Worm (Caenorhabditis elegans) whole organism, L1 larva: ENCODE results near the gene F56D2.2.
A peak's percentile ranks its signal among the peaks of the same experiment; 100 is the strongest.

Source experiments
- C16A3.4 ChIP-seq: fragments of 150-350 bp; optimal IDR thresholded peaks from 2 replicates; lab custom pipeline; 2014; ENCODE audit warnings: missing biosample characterization, missing genetic modification characterization
- C34B4.2 ChIP-seq: sonication (generic microtip); optimal IDR thresholded peaks from 2 replicates; lab custom pipeline; 2017; ENCODE audit warnings: mild to moderate bottlenecking, missing genetic modification characterization, missing compliant biosample characterization
- Y116A8C.19 ChIP-seq: sonication (generic microtip); optimal IDR thresholded peaks from 2 replicates; lab custom pipeline; 2016; ENCODE audit warnings: missing compliant biosample characterization, missing genetic modification characterization, borderline replicate concordance
- aha-1 ChIP-seq: fragments of 150-350 bp; optimal IDR thresholded peaks from 2 replicates; lab custom pipeline; 2014; ENCODE audit warnings: missing biosample characterization, missing genetic modification characterization
- alr-1 ChIP-seq: fragments of 200-800 bp; sonication (Bioruptor generic); optimal IDR thresholded peaks from 2 replicates; lab custom pipeline; 2018; ENCODE audit warnings: borderline replicate concordance, mild to moderate bottlenecking, missing genetic modification characterization, missing compliant biosample characterization
- ama-1 ChIP-seq: fragments of 150-350 bp; optimal IDR thresholded peaks from 2 replicates; lab custom pipeline; 2014
- blmp-1 ChIP-seq: fragments of 150-350 bp; optimal IDR thresholded peaks from 2 replicates; lab custom pipeline; 2014; ENCODE audit warnings: missing biosample characterization, missing genetic modification characterization
- ceh-63 ChIP-seq: fragments of 200-800 bp; sonication (Bioruptor generic); optimal IDR thresholded peaks from 2 replicates; lab custom pipeline; 2018; ENCODE audit warnings: mild to moderate bottlenecking, missing genetic modification characterization, missing compliant biosample characterization
- dpl-1 ChIP-seq, 3 experiments: fragments of 150-350 bp in 2 of 3; sonication (generic microtip) in 1 of 3; optimal IDR thresholded peaks; 2 replicates each; lab custom pipeline; 2014 to 2017; ENCODE audit warnings: missing biosample characterization in 3 of 3, missing genetic modification characterization in 3 of 3, missing genetic modification reagents in 3 of 3
- efl-1 ChIP-seq, 4 experiments: fragments of 150-350 bp; optimal IDR thresholded peaks in 3 of 4; peaks in 1 of 4; 1 replicate in 1 of 4; 2 replicates in 3 of 4; lab custom pipeline; 2014; ENCODE audit warnings: missing biosample characterization in 2 of 4, missing genetic modification characterization in 2 of 4, missing genetic modification reagents in 2 of 4
- egl-13 ChIP-seq: sonication (generic microtip); optimal IDR thresholded peaks from 2 replicates; lab custom pipeline; 2016; ENCODE audit warnings: missing genotype, missing genetic modification reagents, missing genetic modification characterization, missing compliant biosample characterization
- elt-2 ChIP-seq: sonication (generic microtip); optimal IDR thresholded peaks from 2 replicates; lab custom pipeline; 2016; ENCODE audit warnings: missing genetic modification characterization, mild to moderate bottlenecking, inconsistent platforms, missing compliant biosample characterization, missing genetic modification reagents
- elt-3 ChIP-seq, 6 experiments: fragments of 150-350 bp in 1 of 6; sonication (generic microtip); optimal IDR thresholded peaks; 2 replicates each; lab custom pipeline; 2017 to 2018; ENCODE audit warnings: missing biosample characterization in 6 of 6, missing genetic modification characterization in 6 of 6, inconsistent platforms in 1 of 6
- ets-5 ChIP-seq: fragments of 200-800 bp; sonication (Bioruptor generic); IDR thresholded peaks from 2 replicates; pipeline ENCODE4 v1.3.6; 2022; ENCODE audit warnings: missing genetic modification characterization, missing compliant biosample characterization
- fos-1 ChIP-seq: fragments of 150-350 bp; optimal IDR thresholded peaks from 2 replicates; lab custom pipeline; 2014; ENCODE audit warnings: missing biosample characterization, missing genetic modification characterization
- grh-1 ChIP-seq: fragments of 200-800 bp; sonication (Bioruptor generic); IDR thresholded peaks from 2 replicates; pipeline ENCODE4 v1.3.6; 2022; ENCODE audit warnings: missing genetic modification reagents, missing genetic modification characterization, missing compliant biosample characterization
- hpl-2 ChIP-seq: fragments of 150-350 bp; optimal IDR thresholded peaks from 2 replicates; lab custom pipeline; 2014; ENCODE audit warnings: missing biosample characterization, missing genetic modification reagents, missing genetic modification characterization
- irx-1 ChIP-seq: sonication (generic microtip); optimal IDR thresholded peaks from 2 replicates; lab custom pipeline; 2016; ENCODE audit warnings: missing genetic modification characterization, missing compliant biosample characterization
- isw-1 ChIP-seq: fragments of 200-800 bp; sonication (Bioruptor generic); IDR thresholded peaks from 2 replicates; pipeline ENCODE4 v1.3.6; 2022; ENCODE audit warnings: missing genetic modification characterization, missing compliant biosample characterization
- jun-1 ChIP-seq: fragments of 150-350 bp; optimal IDR thresholded peaks from 2 replicates; lab custom pipeline; 2014; ENCODE audit warnings: missing biosample characterization, missing genetic modification reagents, missing genetic modification characterization
- lin-14 ChIP-seq: fragments of 200-800 bp; sonication (Bioruptor generic); optimal IDR thresholded peaks from 2 replicates; lab custom pipeline; 2018; ENCODE audit warnings: mild to moderate bottlenecking, missing genetic modification characterization, moderate library complexity, missing compliant biosample characterization
- lin-15B ChIP-seq: fragments of 150-350 bp; sonication (generic microtip); optimal IDR thresholded peaks from 3 replicates; lab custom pipeline; 2014; ENCODE audit warnings: missing biosample characterization, missing genetic modification characterization
- lin-35 ChIP-seq, 2 experiments: fragments of 150-350 bp; optimal IDR thresholded peaks; 2 replicates each; lab custom pipeline; 2014; ENCODE audit warnings: missing biosample characterization in 2 of 2, missing genetic modification characterization in 2 of 2, missing genetic modification reagents in 2 of 2
- lsy-2 ChIP-seq, 2 experiments: fragments of 150-350 bp; optimal IDR thresholded peaks; 2 replicates each; lab custom pipeline; 2014; ENCODE audit warnings: missing biosample characterization in 2 of 2, missing genetic modification characterization in 2 of 2
- mab-9 ChIP-seq: fragments of 200-800 bp; sonication (Bioruptor generic); IDR thresholded peaks from 2 replicates; pipeline ENCODE4 v1.3.6; 2022; ENCODE audit warnings: missing genetic modification reagents, missing genetic modification characterization, missing compliant biosample characterization
- mep-1 ChIP-seq: fragments of 150-350 bp; optimal IDR thresholded peaks from 2 replicates; lab custom pipeline; 2014; ENCODE audit warnings: missing biosample characterization, missing genetic modification characterization
- nhr-20 ChIP-seq: sonication (generic microtip); optimal IDR thresholded peaks from 2 replicates; lab custom pipeline; 2016; ENCODE audit warnings: mild to moderate bottlenecking, missing genetic modification characterization, missing compliant biosample characterization
- nhr-28 ChIP-seq: fragments of 150-350 bp; optimal IDR thresholded peaks from 2 replicates; lab custom pipeline; 2014; ENCODE audit warnings: missing biosample characterization, missing genetic modification characterization
- nhr-71 ChIP-seq: sonication (generic microtip); optimal IDR thresholded peaks from 2 replicates; lab custom pipeline; 2016; ENCODE audit warnings: mild to moderate bottlenecking, missing genetic modification characterization, moderate library complexity, missing compliant biosample characterization
- nhr-84 ChIP-seq: sonication (generic microtip); optimal IDR thresholded peaks from 2 replicates; lab custom pipeline; 2017; ENCODE audit warnings: missing biosample characterization, missing genetic modification characterization
- nhr-85 ChIP-seq: sonication (generic microtip); peaks from one replicate; lab custom pipeline; 2016; ENCODE audit warnings: missing genetic modification characterization, inconsistent platforms, missing compliant biosample characterization
- nhr-90 ChIP-seq: sonication (generic microtip); optimal IDR thresholded peaks from 2 replicates; lab custom pipeline; 2016; ENCODE audit warnings: mild to moderate bottlenecking, missing genetic modification characterization, missing compliant biosample characterization; ENCODE audit not compliant: poor library complexity
- pax-3 ChIP-seq: fragments of 200-800 bp; sonication (Bioruptor generic); optimal IDR thresholded peaks from 2 replicates; lab custom pipeline; 2018; ENCODE audit warnings: mild to moderate bottlenecking, missing genetic modification characterization, moderate library complexity, missing compliant biosample characterization
- pqm-1 ChIP-seq: sonication (generic microtip); optimal IDR thresholded peaks from 3 replicates; lab custom pipeline; 2017; ENCODE audit warnings: missing biosample characterization, missing genetic modification characterization
- rnt-1 ChIP-seq: sonication (generic microtip); optimal IDR thresholded peaks from 2 replicates; lab custom pipeline; 2016; ENCODE audit warnings: mild to moderate bottlenecking, missing genetic modification characterization, moderate library complexity, missing compliant biosample characterization
- snpc-4 ChIP-seq: fragments of 150-350 bp; optimal IDR thresholded peaks from 2 replicates; lab custom pipeline; 2014; ENCODE audit warnings: missing biosample characterization, missing genetic modification characterization
- snu-23 ChIP-seq: sonication (generic microtip); optimal IDR thresholded peaks from 2 replicates; lab custom pipeline; 2016; ENCODE audit warnings: missing genetic modification characterization, missing compliant biosample characterization
- sptf-1 ChIP-seq: fragments of 150-350 bp; optimal IDR thresholded peaks from 2 replicates; lab custom pipeline; 2014; ENCODE audit warnings: missing biosample characterization, missing genetic modification characterization
- sup-37 ChIP-seq: fragments of 200-800 bp; sonication (Bioruptor generic); optimal IDR thresholded peaks from 2 replicates; lab custom pipeline; 2018; ENCODE audit warnings: mild to moderate bottlenecking, missing genetic modification characterization, missing compliant biosample characterization
- swsn-7 ChIP-seq: sonication (generic microtip); optimal IDR thresholded peaks from 2 replicates; lab custom pipeline; 2016; ENCODE audit warnings: missing genetic modification characterization, missing compliant biosample characterization
- tlp-1 ChIP-seq: fragments of 150-350 bp; optimal IDR thresholded peaks from 2 replicates; lab custom pipeline; 2014; ENCODE audit warnings: missing biosample characterization, missing genetic modification characterization
- unc-30 ChIP-seq: sonication (generic microtip); optimal IDR thresholded peaks from 2 replicates; lab custom pipeline; 2017; ENCODE audit warnings: missing biosample characterization, missing genetic modification characterization
- xbp-1 ChIP-seq: sonication (generic microtip); optimal IDR thresholded peaks from 2 replicates; lab custom pipeline; 2016; ENCODE audit warnings: missing genetic modification characterization, missing compliant biosample characterization
- ztf-11 ChIP-seq, 2 experiments: sonication (generic microtip); optimal IDR thresholded peaks; 2 replicates each; lab custom pipeline; 2016 to 2017; ENCODE audit warnings: missing genetic modification characterization in 2 of 2, missing biosample characterization in 1 of 2, missing compliant biosample characterization in 1 of 2

Gene F56D2.2

ce11 chrIII:5594350-5594749, 7.3 kb downstream of the F56D2.2 start:
- TF ChIP-seq mep-1 (tag; lab: Kevin White, UChicago), result peak; percentile 53
- peak; percentile 52 for TF ChIP-seq blmp-1
- peak; percentile 23 for TF ChIP-seq nhr-90 (tag; lab: Kevin White, UChicago)
- TF ChIP-seq nhr-20 (tag; lab: Kevin White, UChicago), result peak; percentile 36
- TF ChIP-seq lin-35 (GFP tag; optimal IDR thresholded peaks at IDR 0.05; lab: Kevin White, UChicago), result peak in 1 of 2 experiments; percentile 25
- TF ChIP-seq nhr-28 (tag; lab: Kevin White, UChicago), result no peak
- peak; percentile 71 for TF ChIP-seq nhr-85 (tag; lab: Kevin White, UChicago)
- TF ChIP-seq alr-1 (tag; lab: Kevin White, UChicago), result no peak
- TF ChIP-seq snu-23, result peak; percentile 50
- TF ChIP-seq nhr-71, result peak; percentile 6
- no peak for TF ChIP-seq elt-2 (tag; lab: Kevin White, UChicago)
- TF ChIP-seq jun-1 (tag; lab: Kevin White, UChicago), result no peak
- no peak for TF ChIP-seq egl-13 (tag; lab: Kevin White, UChicago)
- TF ChIP-seq rnt-1 (tag; lab: Kevin White, UChicago), result peak; percentile 12
- no peak for TF ChIP-seq sptf-1 (tag; lab: Kevin White, UChicago)
- TF ChIP-seq elt-3 (tag; optimal IDR thresholded peaks at IDR 0.05; lab: Kevin White, UChicago), result peak in 2 of 6 experiments; percentile 3 to 44
- TF ChIP-seq lin-14 (GFP tag; lab: Kevin White, UChicago), result peak; percentile 59
- TF ChIP-seq hpl-2 (GFP tag; lab: Kevin White, UChicago), result no peak

ce11 chrIII:5595445-5595844, 8.4 kb downstream of the F56D2.2 start, which contains the start of gene ced-6:
TSS of gene ced-6 (plus strand) at chrIII:5595771.
- TF ChIP-seq nhr-71 (no peak), xbp-1 (tag; lab: Kevin White, UChicago) (no peak), irx-1 (tag; lab: Kevin White, UChicago) (no peak), Y116A8C.19 (tag; lab: Kevin White, UChicago) (no peak), grh-1 (GFP tag; lab: Robert Waterston, UW) (no peak), efl-1 (optimal IDR thresholded peaks at IDR 0.05; lab: Kevin White, UChicago) (no peak), efl-1 (GFP tag; optimal IDR thresholded peaks at IDR 0.05 in 1 of 2; lab: Kevin White, UChicago) (peak in 1 of 2 experiments; percentile 72), alr-1 (tag; lab: Kevin White, UChicago) (no peak)

ce11 chrIII:5599958-5600357, 12.9 kb downstream of the F56D2.2 start, which contains the start of gene wdr-37:
TSS of gene wdr-37 (minus strand) at chrIII:5600058.
- no peak for TF ChIP-seq C34B4.2 (tag; lab: Kevin White, UChicago)
- no peak for TF ChIP-seq lin-14 (GFP tag; lab: Kevin White, UChicago)
- TF ChIP-seq lin-15B, result no peak
- TF ChIP-seq pax-3, result no peak
- no peak for TF ChIP-seq tlp-1 (tag; lab: Kevin White, UChicago)
- no peak for TF ChIP-seq mab-9 (GFP tag; lab: Robert Waterston, UW)
- TF ChIP-seq elt-3 (tag; optimal IDR thresholded peaks at IDR 0.05; lab: Kevin White, UChicago), result no peak
- no peak for TF ChIP-seq ets-5 (GFP tag; lab: Robert Waterston, UW)
- no peak for TF ChIP-seq fos-1 (tag; lab: Kevin White, UChicago)
- no peak for TF ChIP-seq lsy-2 (tag; optimal IDR thresholded peaks at IDR 0.05; lab: Kevin White, UChicago)

ce11 chrIII:5601999-5602398, 14.9 kb downstream of the F56D2.2 start:
- TF ChIP-seq egl-13 (tag; lab: Kevin White, UChicago), result no peak
- TF ChIP-seq ceh-63 (GFP tag; lab: Kevin White, UChicago), result no peak
- peak; percentile 66 for TF ChIP-seq lin-14 (GFP tag; lab: Kevin White, UChicago)
- TF ChIP-seq ets-5 (GFP tag; lab: Robert Waterston, UW), result no peak
- TF ChIP-seq pqm-1, result no peak
- peak; percentile 33; the same call in 1 of the 2 replicates for TF ChIP-seq grh-1 (GFP tag; lab: Robert Waterston, UW)
- TF ChIP-seq unc-30 (tag; lab: Kevin White, UChicago), result no peak
- peak in 1 of 2 experiments; percentile 38 for TF ChIP-seq ztf-11 (tag; optimal IDR thresholded peaks at IDR 0.05; lab: Kevin White, UChicago)
- TF ChIP-seq ama-1 (lab: Kevin White, UChicago), result peak; percentile 6
- no peak for TF ChIP-seq isw-1 (GFP tag; lab: Robert Waterston, UW)
- peak; percentile 43 for TF ChIP-seq sup-37 (GFP tag; lab: Kevin White, UChicago)
- peak; percentile 55 to 70 for TF ChIP-seq lsy-2 (tag; optimal IDR thresholded peaks at IDR 0.05; lab: Kevin White, UChicago)
- peak; percentile 78 for TF ChIP-seq nhr-90 (tag; lab: Kevin White, UChicago)
- peak; percentile 54 for TF ChIP-seq snpc-4 (tag; lab: Kevin White, UChicago)
- TF ChIP-seq swsn-7 (tag; lab: Kevin White, UChicago), result peak; percentile 75
- TF ChIP-seq dpl-1 (GFP tag; optimal IDR thresholded peaks at IDR 0.05; lab: Kevin White, UChicago), result peak; percentile 8 to 59 (median 58)
- peak; percentile 81 for TF ChIP-seq mep-1 (tag; lab: Kevin White, UChicago)
- TF ChIP-seq fos-1 (tag; lab: Kevin White, UChicago), result peak; percentile 16
- TF ChIP-seq C16A3.4 (tag; lab: Kevin White, UChicago), result peak; percentile 73
- TF ChIP-seq nhr-84 (tag; lab: Kevin White, UChicago), result no peak
- peak; percentile 62 for TF ChIP-seq irx-1 (tag; lab: Kevin White, UChicago)
- TF ChIP-seq alr-1 (tag; lab: Kevin White, UChicago), result no peak
- TF ChIP-seq aha-1 (tag; lab: Kevin White, UChicago), result no peak
- TF ChIP-seq efl-1 (optimal IDR thresholded peaks at IDR 0.05; lab: Kevin White, UChicago), result peak; percentile 67 to 71
- peak; percentile 52 to 97 for TF ChIP-seq efl-1 (GFP tag; optimal IDR thresholded peaks at IDR 0.05 in 1 of 2; lab: Kevin White, UChicago)
